Worm (Caenorhabditis elegans) whole organism, midembryonic: ENCODE results near the gene mut-14.
"Not testable (repeated sequence)": the region's sequence is repeated elsewhere in the genome, so short reads cannot be mapped to it uniquely, and the experiment has no call there.

ENCODE experiments used
- T22C8.4 ChIP-seq: fragments of 200-800 bp; sonication (Bioruptor generic); IDR thresholded peaks from 2 replicates; pipeline ENCODE4 v1.3.6; 2022; ENCODE audit warnings: missing genetic modification characterization, missing compliant biosample characterization
- cog-1 ChIP-seq: sonication (generic microtip); optimal IDR thresholded peaks from 2 replicates; lab custom pipeline; 2016; ENCODE audit warnings: missing genetic modification characterization, missing compliant biosample characterization
- flt-1 ChIP-seq: fragments of 200-800 bp; sonication (Bioruptor generic); IDR thresholded peaks from 2 replicates; pipeline ENCODE4 v1.3.6; 2022; ENCODE audit warnings: missing genetic modification characterization, missing compliant biosample characterization
- klf-2 ChIP-seq: fragments of 200-800 bp; sonication (Bioruptor generic); conservative IDR thresholded peaks from 2 replicates; pipeline ENCODE4 v1.3.6; 2022; ENCODE audit warnings: missing genetic modification reagents, missing genetic modification characterization, missing compliant biosample characterization
- med-1 ChIP-seq: sonication (generic microtip); optimal IDR thresholded peaks from 2 replicates; lab custom pipeline; 2017; ENCODE audit warnings: missing genetic modification characterization, mild to moderate bottlenecking, missing compliant biosample characterization, antibody characterized with exemption, missing genetic modification reagents; ENCODE audit not compliant: insufficient read depth
- ref-1 ChIP-seq: fragments of 200-800 bp; sonication (Bioruptor generic); conservative IDR thresholded peaks from 2 replicates; pipeline ENCODE4 v1.3.6; 2022; ENCODE audit warnings: missing genetic modification reagents, missing genetic modification characterization, missing compliant biosample characterization
- tab-1 ChIP-seq: fragments of 200-800 bp; sonication (Bioruptor generic); IDR thresholded peaks from 2 replicates; pipeline ENCODE4 v1.3.6; 2022; ENCODE audit warnings: missing genetic modification characterization, missing compliant biosample characterization
- ztf-23 ChIP-seq: fragments of 200-800 bp; sonication (Bioruptor generic); IDR thresholded peaks from 2 replicates; pipeline ENCODE4 v1.3.6; 2022; ENCODE audit warnings: missing genetic modification reagents, missing genetic modification characterization, missing compliant biosample characterization
- ztf-29 ChIP-seq: fragments of 200-800 bp; sonication (Bioruptor generic); IDR thresholded peaks from 2 replicates; pipeline ENCODE4 v1.3.6; 2022; ENCODE audit warnings: missing genetic modification reagents, missing genetic modification characterization, missing compliant biosample characterization

mut-14 gene

ce11 chrV:5667337-5667736 is 6.8 kb upstream of the mut-14 start:
- TF ChIP-seq ztf-23 (GFP tag; lab: Robert Waterston, UW) (no peak), flt-1 (GFP tag; lab: Robert Waterston, UW) (peak; percentile 42; the same call in 1 of the 2 replicates), T22C8.4 (GFP tag; lab: Robert Waterston, UW) (no peak)

- no peak for TF ChIP-seq ref-1
- no peak for TF ChIP-seq med-1 (GFP tag; lab: Kevin White, UChicago)
- no peak for TF ChIP-seq ztf-23 (GFP tag; lab: Robert Waterston, UW)
- TF ChIP-seq klf-2 (GFP tag; lab: Robert Waterston, UW), result no peak
- TF ChIP-seq ztf-29, result no peak
- TF ChIP-seq cog-1 (tag; lab: Kevin White, UChicago), result no peak
- TF ChIP-seq flt-1 (GFP tag; lab: Robert Waterston, UW), result no peak
- TF ChIP-seq T22C8.4 (GFP tag; lab: Robert Waterston, UW), result no peak
- TF ChIP-seq tab-1, result no peak
These were observed 5.7 kb upstream of the mut-14 start, which contains the start of gene C14C11.7 for ce11 chrV:5666036-5666729. Gene C14C11.7, minus strand, starts transcription at chrV:5666086.

ce11 chrV:5663317-5663716 is 2.8 kb upstream of the mut-14 start, which contains the start of gene C14C11.1:
Gene C14C11.1, plus strand, starts transcription at chrV:5663617.
- not testable (repeated sequence) for TF ChIP-seq med-1 (GFP tag; lab: Kevin White, UChicago); tab-1; ref-1

- TF ChIP-seq ztf-23 (GFP tag; lab: Robert Waterston, UW), result no peak
- TF ChIP-seq T22C8.4 (GFP tag; lab: Robert Waterston, UW), result no peak
- no peak for TF ChIP-seq flt-1 (GFP tag; lab: Robert Waterston, UW)
- TF ChIP-seq klf-2 (GFP tag; lab: Robert Waterston, UW), result no peak
- TF ChIP-seq ref-1, result no peak
- no peak for TF ChIP-seq ztf-29
- no peak for TF ChIP-seq cog-1 (tag; lab: Kevin White, UChicago)
- no peak for TF ChIP-seq tab-1
- no peak for TF ChIP-seq med-1 (GFP tag; lab: Kevin White, UChicago)
These were observed 6.5 kb downstream of the mut-14 start, which contains the start of gene hex-2 for ce11 chrV:5653990-5654499. Gene hex-2, plus strand, starts transcription at chrV:5654449.

- TF ChIP-seq tab-1, result no peak
- TF ChIP-seq cog-1 (tag; lab: Kevin White, UChicago), result no peak
- no peak for TF ChIP-seq ztf-29
- no peak for TF ChIP-seq T22C8.4 (GFP tag; lab: Robert Waterston, UW)
- TF ChIP-seq ztf-23 (GFP tag; lab: Robert Waterston, UW), result no peak
- no peak for TF ChIP-seq ref-1
These were observed 8.6 kb downstream of the mut-14 start for ce11 chrV:5651905-5652304.

- TF ChIP-seq cog-1 (tag; lab: Kevin White, UChicago) (no peak), ztf-29 (no peak), ref-1 (no peak), tab-1 (no peak), flt-1 (GFP tag; lab: Robert Waterston, UW) (no peak), T22C8.4 (GFP tag; lab: Robert Waterston, UW) (no peak), med-1 (GFP tag; lab: Kevin White, UChicago) (no peak), klf-2 (GFP tag; lab: Robert Waterston, UW) (no peak), ztf-23 (GFP tag; lab: Robert Waterston, UW) (no peak)
These were observed 13.1 kb downstream of the mut-14 start, which contains the start of gene C14C11.4 for ce11 chrV:5647359-5647758. Gene C14C11.4, plus strand, starts transcription at chrV:5647610.

- no peak for TF ChIP-seq tab-1
- no peak for TF ChIP-seq cog-1 (tag; lab: Kevin White, UChicago)
- TF ChIP-seq klf-2 (GFP tag; lab: Robert Waterston, UW), result no peak
- TF ChIP-seq T22C8.4 (GFP tag; lab: Robert Waterston, UW), result no peak
- TF ChIP-seq med-1 (GFP tag; lab: Kevin White, UChicago), result no peak
These were observed 16.3 kb downstream of the mut-14 start, which contains the start of gene srx-117 for ce11 chrV:5644171-5644570. Gene srx-117, plus strand, starts transcription at chrV:5644471.

ce11 chrV:5634445-5634844 is 26.1 kb downstream of the mut-14 start:
- TF ChIP-seq klf-2 (GFP tag; lab: Robert Waterston, UW) (no peak), med-1 (GFP tag; lab: Kevin White, UChicago) (no peak), cog-1 (tag; lab: Kevin White, UChicago) (no peak), tab-1 (no peak), ztf-23 (GFP tag; lab: Robert Waterston, UW) (no peak), ref-1 (no peak), ztf-29 (no peak), flt-1 (GFP tag; lab: Robert Waterston, UW) (no peak), T22C8.4 (GFP tag; lab: Robert Waterston, UW) (no peak)

ce11 chrV:5630792-5631191 is 29.7 kb downstream of the mut-14 start, which contains the start of gene acy-4:
Gene acy-4, minus strand, starts transcription at chrV:5630892.
- no peak for TF ChIP-seq flt-1 (GFP tag; lab: Robert Waterston, UW)
- TF ChIP-seq ztf-29, result no peak
- no peak for TF ChIP-seq med-1 (GFP tag; lab: Kevin White, UChicago)
- TF ChIP-seq ref-1, result no peak
- no peak for TF ChIP-seq T22C8.4 (GFP tag; lab: Robert Waterston, UW)
- TF ChIP-seq ztf-23 (GFP tag; lab: Robert Waterston, UW), result no peak
- TF ChIP-seq cog-1 (tag; lab: Kevin White, UChicago), result no peak
- TF ChIP-seq klf-2 (GFP tag; lab: Robert Waterston, UW), result no peak
- TF ChIP-seq tab-1, result no peak

- TF ChIP-seq ref-1 (no peak), klf-2 (GFP tag; lab: Robert Waterston, UW) (no peak), med-1 (GFP tag; lab: Kevin White, UChicago) (no peak), flt-1 (GFP tag; lab: Robert Waterston, UW) (no peak), cog-1 (tag; lab: Kevin White, UChicago) (no peak)
These were observed 32.5 kb downstream of the mut-14 start for ce11 chrV:5628014-5628413.
